Fruit fly (Drosophila melanogaster) whole organism, embryonic: ENCODE data around the gene jagn.

Source experiments
- Asciz ChIP-seq: fragments of 200-800 bp; sonication (Bioruptor generic); optimal IDR thresholded peaks from 2 replicates; lab custom pipeline; 2017; ENCODE audit warnings: missing biosample characterization, mild to moderate bottlenecking, missing genetic modification characterization, missing genetic modification reagents
- Bgb ChIP-seq: fragments of 200-800 bp; sonication (Bioruptor generic); IDR thresholded peaks from 2 replicates; pipeline ENCODE4 v1.3.6; 2022; ENCODE audit warnings: missing biosample characterization, missing genetic modification characterization; ENCODE audit not compliant: partially characterized antibody
- CG1024 ChIP-seq: fragments of 200-800 bp; sonication (Bioruptor generic); IDR thresholded peaks from 2 replicates; pipeline ENCODE4 v1.3.6; 2022; ENCODE audit warnings: missing biosample characterization, missing genetic modification characterization
- CG1233 ChIP-seq: fragments of 200-800 bp; sonication (Bioruptor generic); optimal IDR thresholded peaks from 4 replicates; lab custom pipeline; 2018; ENCODE audit warnings: missing biosample characterization, mild to moderate bottlenecking, missing genetic modification characterization
- CG13123 ChIP-seq: fragments of 200-800 bp; sonication (Bioruptor generic); optimal IDR thresholded peaks from 2 replicates; lab custom pipeline; 2016; ENCODE audit warnings: missing biosample characterization, missing genetic modification characterization
- CG13775 ChIP-seq: fragments of 200-800 bp; sonication (Bioruptor generic); optimal IDR thresholded peaks from 3 replicates; lab custom pipeline; 2017; ENCODE audit warnings: missing biosample characterization, mild to moderate bottlenecking, missing genetic modification characterization
- CG15269 ChIP-seq: fragments of 200-800 bp; sonication (Bioruptor generic); optimal IDR thresholded peaks from 2 replicates; lab custom pipeline; 2018; ENCODE audit warnings: missing biosample characterization, mild to moderate bottlenecking, missing genetic modification characterization, moderate library complexity
- CG1529 ChIP-seq: fragments of 200-800 bp; sonication (Bioruptor generic); optimal IDR thresholded peaks from 3 replicates; lab custom pipeline; 2018; ENCODE audit warnings: missing biosample characterization, missing genetic modification characterization
- CG1603 ChIP-seq: fragments of 200-800 bp; sonication (Bioruptor generic); optimal IDR thresholded peaks from 2 replicates; lab custom pipeline; 2019; ENCODE audit warnings: missing biosample characterization, mild to moderate bottlenecking, missing genetic modification characterization, moderate library complexity
- CG17385 ChIP-seq: fragments of 200-800 bp; sonication (Bioruptor generic); optimal IDR thresholded peaks from 3 replicates; lab custom pipeline; 2018; ENCODE audit warnings: missing biosample characterization, mild to moderate bottlenecking, missing genetic modification characterization
- CG17612 ChIP-seq: fragments of 200-800 bp; sonication (Bioruptor generic); IDR thresholded peaks from 2 replicates; pipeline ENCODE4 v1.3.6; 2022; ENCODE audit warnings: missing biosample characterization, missing genetic modification characterization
- CG18619 ChIP-seq: fragments of 200-800 bp; sonication (Bioruptor generic); optimal IDR thresholded peaks from 3 replicates; lab custom pipeline; 2017; ENCODE audit warnings: missing biosample characterization, mild to moderate bottlenecking, missing genetic modification characterization
- CG43689 ChIP-seq: fragments of 200-800 bp; sonication (Bioruptor generic); IDR thresholded peaks from 2 replicates; pipeline ENCODE4 v1.3.6; 2022; ENCODE audit warnings: missing biosample characterization, missing genetic modification characterization
- CG4820 ChIP-seq: fragments of 200-800 bp; sonication (Bioruptor generic); optimal IDR thresholded peaks from 3 replicates; lab custom pipeline; 2016; ENCODE audit warnings: missing biosample characterization, missing genetic modification characterization
- CG6175 ChIP-seq: fragments of 200-800 bp; sonication (Bioruptor generic); IDR thresholded peaks from 3 replicates; pipeline ENCODE4 v1.3.6; 2022; ENCODE audit warnings: missing biosample characterization, missing genetic modification characterization
- CG8089 ChIP-seq: fragments of 200-800 bp; sonication (Bioruptor generic); optimal IDR thresholded peaks from 3 replicates; lab custom pipeline; 2016; ENCODE audit warnings: missing biosample characterization, missing genetic modification characterization
- CG9727 ChIP-seq: fragments of 200-800 bp; sonication (Bioruptor generic); optimal IDR thresholded peaks from 3 replicates; lab custom pipeline; 2017; ENCODE audit warnings: missing biosample characterization, mild to moderate bottlenecking, missing genetic modification characterization
- CG9797 ChIP-seq: fragments of 200-800 bp; sonication (Bioruptor generic); optimal IDR thresholded peaks from 3 replicates; lab custom pipeline; 2018; ENCODE audit warnings: missing biosample characterization, mild to moderate bottlenecking, missing genetic modification characterization
- Chrac-16 ChIP-seq: fragments of 200-800 bp; sonication (Bioruptor generic); optimal IDR thresholded peaks from 3 replicates; lab custom pipeline; 2016; ENCODE audit warnings: missing biosample characterization, missing genetic modification characterization
- HLHmδ ChIP-seq: fragments of 200-800 bp; sonication (Bioruptor generic); optimal IDR thresholded peaks from 2 replicates; lab custom pipeline; 2018; ENCODE audit warnings: missing biosample characterization, mild to moderate bottlenecking, missing genetic modification characterization, moderate library complexity
- Hey ChIP-seq: fragments of 200-800 bp; sonication (Bioruptor generic); optimal IDR thresholded peaks from 3 replicates; lab custom pipeline; 2018; ENCODE audit warnings: missing biosample characterization, mild to moderate bottlenecking, missing genetic modification characterization
- Mes4 ChIP-seq: fragments of 200-800 bp; sonication (Bioruptor generic); optimal IDR thresholded peaks from 2 replicates; lab custom pipeline; 2016; ENCODE audit warnings: missing biosample characterization, missing genetic modification characterization
- NK7.1 ChIP-seq: fragments of 200-800 bp; sonication (Bioruptor generic); optimal IDR thresholded peaks from 3 replicates; lab custom pipeline; 2016; ENCODE audit warnings: missing biosample characterization, missing genetic modification characterization
- Neu2 ChIP-seq: fragments of 200-800 bp; sonication (Bioruptor generic); optimal IDR thresholded peaks from 3 replicates; lab custom pipeline; 2016; ENCODE audit warnings: missing biosample characterization, missing genetic modification characterization, borderline replicate concordance
- Nf-YB ChIP-seq: fragments of 200-800 bp; sonication (Bioruptor generic); optimal IDR thresholded peaks from 3 replicates; lab custom pipeline; 2019; ENCODE audit warnings: missing biosample characterization, mild to moderate bottlenecking, missing genetic modification characterization, moderate library complexity
- Opbp ChIP-seq: fragments of 200-800 bp; sonication (Bioruptor generic); IDR thresholded peaks from 3 replicates; pipeline ENCODE4 v1.3.6; 2022; ENCODE audit warnings: missing biosample characterization, missing genetic modification characterization; ENCODE audit not compliant: partially characterized antibody
- Sry-β ChIP-seq: fragments of 200-800 bp; sonication (Bioruptor generic); optimal IDR thresholded peaks from 2 replicates; lab custom pipeline; 2018; ENCODE audit warnings: missing biosample characterization, mild to moderate bottlenecking, missing genetic modification characterization, moderate library complexity
- Ssrp ChIP-seq: fragments of 200-800 bp; sonication (Bioruptor generic); optimal IDR thresholded peaks from 2 replicates; lab custom pipeline; 2018; ENCODE audit warnings: missing biosample characterization, mild to moderate bottlenecking, missing genetic modification characterization, moderate library complexity
- Tbp ChIP-seq: fragments of >200 bp; optimal IDR thresholded peaks from 2 replicates; lab custom pipeline; 2018; ENCODE audit warnings: missing biosample characterization, missing genetic modification characterization
- YL-1 ChIP-seq: fragments of 200-800 bp; sonication (Bioruptor generic); optimal IDR thresholded peaks from 3 replicates; lab custom pipeline; 2017; ENCODE audit warnings: missing biosample characterization, mild to moderate bottlenecking, missing genetic modification characterization
- al ChIP-seq: fragments of 200-800 bp; sonication (Bioruptor generic); IDR thresholded peaks from 2 replicates; pipeline ENCODE4 v1.3.6; 2022; ENCODE audit warnings: missing biosample characterization, missing genetic modification characterization
- ara ChIP-seq: fragments of 200-800 bp; sonication (Bioruptor generic); IDR thresholded peaks from 2 replicates; pipeline ENCODE4 v1.3.6; 2022; ENCODE audit warnings: missing biosample characterization, missing genetic modification characterization
- bcd ChIP-seq: fragments of 200-800 bp; sonication (Bioruptor generic); optimal IDR thresholded peaks from 2 replicates; lab custom pipeline; 2017; ENCODE audit warnings: missing biosample characterization, mild to moderate bottlenecking, missing genetic modification characterization
- bowl ChIP-seq: fragments of 200-800 bp; sonication (Bioruptor generic); IDR thresholded peaks from 2 replicates; pipeline ENCODE4 v1.3.6; 2022; ENCODE audit warnings: missing biosample characterization, missing genetic modification characterization
- crol ChIP-seq: fragments of 200-800 bp; sonication (Bioruptor generic); IDR thresholded peaks from 2 replicates; pipeline ENCODE4 v1.3.6; 2022; ENCODE audit warnings: missing biosample characterization, missing genetic modification characterization
- dati ChIP-seq: fragments of 200-800 bp; sonication (Bioruptor generic); IDR thresholded peaks from 2 replicates; pipeline ENCODE4 v1.3.6; 2022; ENCODE audit warnings: missing biosample characterization, missing genetic modification characterization
- ewg ChIP-seq: fragments of 200-800 bp; sonication (Bioruptor generic); optimal IDR thresholded peaks from 3 replicates; lab custom pipeline; 2017; ENCODE audit warnings: mild to moderate bottlenecking, missing biosample characterization, missing genetic modification reagents, missing genetic modification characterization
- ftz-f1 ChIP-seq: fragments of 200-800 bp; sonication (Bioruptor generic); optimal IDR thresholded peaks from 2 replicates; lab custom pipeline; 2016; ENCODE audit warnings: missing biosample characterization, missing genetic modification characterization
- lab ChIP-seq: fragments of 200-800 bp; sonication (Bioruptor generic); optimal IDR thresholded peaks from 3 replicates; lab custom pipeline; 2017; ENCODE audit warnings: missing biosample characterization, missing genetic modification characterization, mild to moderate bottlenecking, moderate library complexity, missing genetic modification reagents
- odd ChIP-seq: fragments of 200-800 bp; sonication (Bioruptor generic); optimal IDR thresholded peaks from 2 replicates; lab custom pipeline; 2017; ENCODE audit warnings: missing biosample characterization, mild to moderate bottlenecking, missing genetic modification characterization
- phol ChIP-seq: fragments of 200-800 bp; sonication (Bioruptor generic); optimal IDR thresholded peaks from 3 replicates; lab custom pipeline; 2018; ENCODE audit warnings: missing biosample characterization, mild to moderate bottlenecking, missing genetic modification characterization, moderate library complexity
- pita ChIP-seq: fragments of 200-800 bp; sonication (Bioruptor generic); optimal IDR thresholded peaks from 2 replicates; lab custom pipeline; 2017; ENCODE audit warnings: missing biosample characterization, mild to moderate bottlenecking, missing genetic modification characterization
- pum ChIP-seq: fragments of 200-800 bp; sonication (Bioruptor generic); optimal IDR thresholded peaks from 2 replicates; lab custom pipeline; 2016; ENCODE audit warnings: missing biosample characterization, missing genetic modification characterization
- scrt ChIP-seq: fragments of 200-800 bp; sonication (Bioruptor generic); optimal IDR thresholded peaks from 2 replicates; lab custom pipeline; 2018; ENCODE audit warnings: missing biosample characterization, mild to moderate bottlenecking, missing genetic modification characterization, moderate library complexity
- seq ChIP-seq: fragments of 200-800 bp; sonication (Bioruptor generic); IDR thresholded peaks from 2 replicates; pipeline ENCODE4 v1.3.6; 2022; ENCODE audit warnings: missing biosample characterization, missing genetic modification characterization
- tio ChIP-seq: fragments of 200-800 bp; sonication (Bioruptor generic); optimal IDR thresholded peaks from 2 replicates; lab custom pipeline; 2017; ENCODE audit warnings: missing biosample characterization, missing genetic modification characterization, inconsistent platforms
- toy ChIP-seq: fragments of 200-800 bp; sonication (Bioruptor generic); IDR thresholded peaks from 2 replicates; pipeline ENCODE4 v1.3.6; 2022; ENCODE audit warnings: missing biosample characterization, missing genetic modification characterization
- unc-4 ChIP-seq: fragments of 200-800 bp; sonication (Bioruptor generic); IDR thresholded peaks from 2 replicates; pipeline ENCODE4 v1.3.6; 2022; ENCODE audit warnings: missing biosample characterization, missing genetic modification characterization; ENCODE audit not compliant: partially characterized antibody
- unpg ChIP-seq: fragments of 200-800 bp; sonication (Bioruptor generic); optimal IDR thresholded peaks from 3 replicates; lab custom pipeline; 2018; ENCODE audit warnings: missing biosample characterization, mild to moderate bottlenecking, missing genetic modification characterization, moderate library complexity
- vnd ChIP-seq: fragments of 200-800 bp; sonication (Bioruptor generic); IDR thresholded peaks from 3 replicates; pipeline ENCODE4 v1.3.6; 2022; ENCODE audit warnings: missing biosample characterization, missing genetic modification characterization; ENCODE audit not compliant: partially characterized antibody
- zen2 ChIP-seq: fragments of 200-800 bp; sonication (Bioruptor generic); IDR thresholded peaks from 3 replicates; pipeline ENCODE4 v1.3.6; 2022; ENCODE audit warnings: missing biosample characterization, missing genetic modification characterization; ENCODE audit not compliant: partially characterized antibody

The jagn gene

dm6 chr3R:5746646-5747045 lies 32.5 kb upstream of the jagn start (continued):
- TF ChIP-seq Asciz (GFP tag; lab: Kevin White, UChicago): no peak
- no peak for TF ChIP-seq CG8089
- no peak for TF ChIP-seq vnd
- no peak for TF ChIP-seq CG9797 (GFP tag; lab: Kevin White, UChicago)
- no peak for TF ChIP-seq tio (GFP tag; lab: Kevin White, UChicago)
- no peak for TF ChIP-seq crol (GFP tag; lab: Robert Waterston, UW)
- no peak for TF ChIP-seq ftz-f1
- no peak for TF ChIP-seq zen2 (GFP tag; lab: Robert Waterston, UW)
- peak; percentile 25 for TF ChIP-seq CG1529 (GFP tag; lab: Kevin White, UChicago)
- no peak for TF ChIP-seq CG1233 (GFP tag; lab: Kevin White, UChicago)
- no peak for TF ChIP-seq bcd (GFP tag; lab: Kevin White, UChicago)
- peak; percentile 8 for TF ChIP-seq unpg (GFP tag; lab: Kevin White, UChicago)
- no peak for TF ChIP-seq Sry-β (GFP tag; lab: Kevin White, UChicago)
- no peak for TF ChIP-seq Chrac-16 (GFP tag; lab: Kevin White, UChicago)
- no peak for TF ChIP-seq dati (GFP tag; lab: Robert Waterston, UW)
- no peak for TF ChIP-seq CG13775
- TF ChIP-seq toy (GFP tag; lab: Robert Waterston, UW): no peak
- TF ChIP-seq CG4820 (GFP tag; lab: Kevin White, UChicago): no peak
- TF ChIP-seq seq (GFP tag; lab: Robert Waterston, UW): no peak
- no peak for TF ChIP-seq Mes4 (GFP tag; lab: Kevin White, UChicago)
- no peak for TF ChIP-seq Bgb (GFP tag; lab: Robert Waterston, UW)
- no peak for TF ChIP-seq CG13123 (GFP tag; lab: Kevin White, UChicago)
- no peak for TF ChIP-seq CG15269
- TF ChIP-seq YL-1 (GFP tag; lab: Kevin White, UChicago): peak; percentile 29
- no peak for TF ChIP-seq CG1024 (GFP tag; lab: Robert Waterston, UW)
- TF ChIP-seq pita (GFP tag; lab: Kevin White, UChicago): no peak
- no peak for TF ChIP-seq bowl (GFP tag; lab: Robert Waterston, UW)
- no peak for TF ChIP-seq Neu2 (GFP tag; lab: Kevin White, UChicago)
- no peak for TF ChIP-seq HLHmδ (GFP tag; lab: Kevin White, UChicago)
- TF ChIP-seq CG18619 (GFP tag; lab: Kevin White, UChicago): no peak
- no peak for TF ChIP-seq ara (GFP tag; lab: Robert Waterston, UW)
- TF ChIP-seq Hey (tag; lab: Kevin White, UChicago): no peak
- no peak for TF ChIP-seq NK7.1 (GFP tag; lab: Kevin White, UChicago)
- no peak for TF ChIP-seq ewg
- TF ChIP-seq scrt (GFP tag; lab: Kevin White, UChicago): peak; percentile 53
- TF ChIP-seq lab (GFP tag; lab: Kevin White, UChicago): peak; percentile 84
- no peak for TF ChIP-seq al (GFP tag; lab: Robert Waterston, UW)
- no peak for TF ChIP-seq CG43689 (GFP tag; lab: Robert Waterston, UW)
- no peak for TF ChIP-seq Tbp (GFP tag; lab: Kevin White, UChicago)
- no peak for TF ChIP-seq CG1603 (tag; lab: Kevin White, UChicago)
- peak; percentile 60 for TF ChIP-seq odd (GFP tag; lab: Kevin White, UChicago)
- peak; percentile 10 for TF ChIP-seq CG17385 (GFP tag; lab: Kevin White, UChicago)
- no peak for TF ChIP-seq CG17612
- TF ChIP-seq CG9727 (GFP tag; lab: Kevin White, UChicago): no peak
- no peak for TF ChIP-seq Ssrp (tag; lab: Kevin White, UChicago)
- TF ChIP-seq CG6175 (GFP tag; lab: Robert Waterston, UW): no peak
- TF ChIP-seq unc-4: no peak
- TF ChIP-seq Opbp: no peak
- no peak for TF ChIP-seq phol (tag; lab: Kevin White, UChicago)
- no peak for TF ChIP-seq pum (GFP tag; lab: Kevin White, UChicago)
- TF ChIP-seq Nf-YB (GFP tag; lab: Kevin White, UChicago): no peak
